Fruit fly (Drosophila melanogaster): ENCODE data around the gene His3.3B.

Gene His3.3B

dm6 chrX:9163645-9164509 is 7.4 kb upstream of the His3.3B start (continued):
- TF ChIP-seq CG11902 (GFP tag; optimal IDR thresholded peaks at IDR 0.05): no peak

- TF ChIP-seq CG6163 (GFP tag; IDR thresholded peaks at IDR 0.05) (peak; percentile 55; the same call in 1 of the 3 replicates), CG4318 (GFP tag; optimal IDR thresholded peaks at IDR 0.05) (no peak), dsx (GFP tag; optimal IDR thresholded peaks at IDR 0.05; ENCODE audit: poor library complexity, severe bottlenecking) (peak; percentile 3), CG16779 (tag; optimal IDR thresholded peaks at IDR 0.05) (no peak), fkh (GFP tag; optimal IDR thresholded peaks at IDR 0.05) (peak; percentile 61), Eip78C (GFP tag) (peak; percentile 77), CG15336 (GFP tag; IDR thresholded peaks at IDR 0.05) (peak; percentile 34; the same call in 1 of the 2 replicates), eg (GFP tag; IDR thresholded peaks at IDR 0.05) (no peak), esn (GFP tag; optimal IDR thresholded peaks at IDR 0.05) (peak; percentile 34), Sox14 (GFP tag; optimal IDR thresholded peaks at IDR 0.05) (peak; percentile 6), vri (GFP tag; optimal IDR thresholded peaks at IDR 0.05) (peak; percentile 34), CG6854 (GFP tag; optimal IDR thresholded peaks at IDR 0.05) (peak; percentile 44)
These were observed 6.6 kb upstream of the His3.3B start, which contains the start of gene mei-P26 for dm6 chrX:9163110-9163509. TSS of gene mei-P26 (plus strand) at chrX:9163255.

dm6 chrX:9161912-9162311 is 5.4 kb upstream of the His3.3B start, which contains the start of the genes Zpr1 and CG44532:
TSS of gene Zpr1 (minus strand) at chrX:9162090.
TSS of gene CG44532 (plus strand) at chrX:9162092.
- TF ChIP-seq Hr38 (GFP tag; optimal IDR thresholded peaks at IDR 0.05) (no peak), achi (GFP tag; optimal IDR thresholded peaks at IDR 0.05) (no peak), CG6163 (GFP tag; IDR thresholded peaks at IDR 0.05) (no peak), Hr39 (GFP tag; optimal IDR thresholded peaks at IDR 0.05) (no peak), CG16779 (tag; optimal IDR thresholded peaks at IDR 0.05) (no peak), CG34406 (GFP tag; optimal IDR thresholded peaks at IDR 0.05) (no peak), pdm3 (GFP tag; optimal IDR thresholded peaks at IDR 0.05) (no peak), esn (GFP tag; optimal IDR thresholded peaks at IDR 0.05) (no peak), CG6808 (GFP tag; optimal IDR thresholded peaks at IDR 0.05) (no peak), spab (GFP tag; optimal IDR thresholded peaks at IDR 0.05) (no peak), Met (GFP tag; optimal IDR thresholded peaks at IDR 0.05) (no peak), Eip75B (GFP tag; optimal IDR thresholded peaks at IDR 0.05) (no peak), ss (GFP tag; optimal IDR thresholded peaks at IDR 0.05) (no peak), Lpt (GFP tag; optimal IDR thresholded peaks at IDR 0.05) (no peak), eg (GFP tag; IDR thresholded peaks at IDR 0.05) (no peak), dsx (GFP tag; optimal IDR thresholded peaks at IDR 0.05; ENCODE audit: poor library complexity, severe bottlenecking) (no peak), Ets96B (tag; optimal IDR thresholded peaks at IDR 0.05) (no peak)

- TF ChIP-seq esn (GFP tag; optimal IDR thresholded peaks at IDR 0.05) (no peak), lz (GFP tag; optimal IDR thresholded peaks at IDR 0.05) (no peak), vri (GFP tag; optimal IDR thresholded peaks at IDR 0.05) (peak; percentile 41)
These were observed 3.3 kb upstream of the His3.3B start, which contains the start of gene NdufA3 for dm6 chrX:9159736-9160135. TSS of gene NdufA3 (minus strand) at chrX:9160052.

- TF ChIP-seq CG32006 (GFP tag; optimal IDR thresholded peaks at IDR 0.05) (no peak), CG15336 (GFP tag; IDR thresholded peaks at IDR 0.05) (no peak), acj6 (GFP tag; optimal IDR thresholded peaks at IDR 0.05) (no peak), CG3919 (GFP tag; optimal IDR thresholded peaks at IDR 0.05) (no peak), Met (GFP tag; optimal IDR thresholded peaks at IDR 0.05) (no peak), net (GFP tag; optimal IDR thresholded peaks at IDR 0.05) (no peak), lz (GFP tag; optimal IDR thresholded peaks at IDR 0.05) (no peak), CG7368 (GFP tag; optimal IDR thresholded peaks at IDR 0.05) (no peak), Gug (GFP tag; IDR thresholded peaks at IDR 0.05) (no peak), CG11762 (GFP tag; optimal IDR thresholded peaks at IDR 0.05; ENCODE audit: insufficient read depth) (no peak), CG10669 (GFP tag; optimal IDR thresholded peaks at IDR 0.05) (no peak), CG6163 (GFP tag; IDR thresholded peaks at IDR 0.05) (no peak), Sox102F (GFP tag; optimal IDR thresholded peaks at IDR 0.05) (no peak), Ets21C (GFP tag; optimal IDR thresholded peaks at IDR 0.05) (no peak), ss (GFP tag; optimal IDR thresholded peaks at IDR 0.05) (no peak)
These were observed 1.9 kb upstream of the His3.3B start, which contains the start of the genes Ost48 and Dlip1 for dm6 chrX:9158366-9158765. TSS of gene Ost48 (minus strand) at chrX:9158515. TSS of gene Dlip1 (plus strand) at chrX:9158622.
